Fruit fly (Drosophila melanogaster) whole organism, wandering third instar larva: ENCODE data around the gene CG7069.

ENCODE experiments used
- Hnf4 ChIP-seq: fragments of 200-800 bp; sonication (Bioruptor generic); optimal IDR thresholded peaks from 2 replicates; lab custom pipeline; 2016; ENCODE audit warnings: missing biosample characterization, mild to moderate bottlenecking, missing genetic modification characterization
- Myc ChIP-seq: fragments of >200 bp; optimal IDR thresholded peaks from 2 replicates; lab custom pipeline; 2017
- h ChIP-seq: fragments of 200-800 bp; sonication (Bioruptor generic); optimal IDR thresholded peaks from 3 replicates; lab custom pipeline; 2016; ENCODE audit warnings: missing biosample characterization, mild to moderate bottlenecking, missing genetic modification characterization

dm6 chr3R:22423996-22424395 lies 51.4 kb downstream of the CG7069 start:
- peak; percentile 51 for TF ChIP-seq h
- no peak for TF ChIP-seq Hnf4 (GFP tag; lab: Kevin White, UChicago)
- TF ChIP-seq Myc (lab: Kevin White, UChicago): no peak
